Fruit fly (Drosophila melanogaster) whole organism, embryonic: Measurements from ENCODE around the gene CG6567.

Experiments
- B-H2 ChIP-seq: fragments of 200-800 bp; sonication (Bioruptor generic); optimal IDR thresholded peaks from 2 replicates; lab custom pipeline; 2018; ENCODE audit warnings: missing biosample characterization, mild to moderate bottlenecking, missing genetic modification characterization
- CG11504 ChIP-seq: fragments of 200-800 bp; sonication (Bioruptor generic); optimal IDR thresholded peaks from 3 replicates; lab custom pipeline; 2019; ENCODE audit warnings: missing biosample characterization, mild to moderate bottlenecking, missing genetic modification characterization, moderate library complexity
- CG14014 ChIP-seq: fragments of 200-800 bp; sonication (Bioruptor generic); IDR thresholded peaks from 2 replicates; pipeline ENCODE4 v1.3.6; 2022; ENCODE audit warnings: missing biosample characterization, missing genetic modification characterization
- CG1529 ChIP-seq: fragments of 200-800 bp; sonication (Bioruptor generic); optimal IDR thresholded peaks from 3 replicates; lab custom pipeline; 2018; ENCODE audit warnings: missing biosample characterization, missing genetic modification characterization
- CG15601 ChIP-seq: fragments of 200-800 bp; sonication (Bioruptor generic); optimal IDR thresholded peaks from 3 replicates; lab custom pipeline; 2019; ENCODE audit warnings: missing biosample characterization, mild to moderate bottlenecking, missing genetic modification characterization, moderate library complexity
- CG16815 ChIP-seq: fragments of 200-800 bp; sonication (Bioruptor generic); optimal IDR thresholded peaks from 3 replicates; lab custom pipeline; 2017; ENCODE audit warnings: missing biosample characterization, mild to moderate bottlenecking, missing genetic modification characterization
- CG17829 ChIP-seq: fragments of 200-800 bp; optimal IDR thresholded peaks from 2 replicates; lab custom pipeline; 2019; ENCODE audit warnings: missing biosample characterization, mild to moderate bottlenecking, missing genetic modification characterization, moderate library complexity
- CG31365 ChIP-seq: fragments of 200-800 bp; sonication (Bioruptor generic); optimal IDR thresholded peaks from 2 replicates; lab custom pipeline; 2018; ENCODE audit warnings: missing biosample characterization, mild to moderate bottlenecking, missing genetic modification characterization
- CG33213 ChIP-seq: fragments of 200-800 bp; sonication (Bioruptor generic); optimal IDR thresholded peaks from 3 replicates; lab custom pipeline; 2016; ENCODE audit warnings: missing biosample characterization, missing genetic modification characterization
- CG4617 ChIP-seq: fragments of 200-800 bp; sonication (Bioruptor generic); optimal IDR thresholded peaks from 3 replicates; lab custom pipeline; 2016; ENCODE audit warnings: missing biosample characterization, missing genetic modification characterization, borderline replicate concordance
- CG6175 ChIP-seq: fragments of 200-800 bp; sonication (Bioruptor generic); IDR thresholded peaks from 3 replicates; pipeline ENCODE4 v1.3.6; 2022; ENCODE audit warnings: missing biosample characterization, missing genetic modification characterization
- CG6654 ChIP-seq: fragments of 200-800 bp; sonication (Bioruptor generic); optimal IDR thresholded peaks from 2 replicates; lab custom pipeline; 2017; ENCODE audit warnings: missing biosample characterization, mild to moderate bottlenecking, missing genetic modification characterization
- CG8924 ChIP-seq: fragments of 200-800 bp; optimal IDR thresholded peaks from 3 replicates; lab custom pipeline; 2019; ENCODE audit warnings: missing biosample characterization, mild to moderate bottlenecking, missing genetic modification characterization, moderate library complexity
- CG9876 ChIP-seq: fragments of 200-800 bp; sonication (Bioruptor generic); optimal IDR thresholded peaks from 2 replicates; lab custom pipeline; 2016; ENCODE audit warnings: missing biosample characterization, missing genetic modification characterization
- D19A ChIP-seq: fragments of 200-800 bp; optimal IDR thresholded peaks from 3 replicates; lab custom pipeline; 2019; ENCODE audit warnings: missing biosample characterization, mild to moderate bottlenecking, missing genetic modification characterization, moderate library complexity
- D19B ChIP-seq: fragments of 200-800 bp; sonication (Bioruptor generic); optimal IDR thresholded peaks from 2 replicates; lab custom pipeline; 2017; ENCODE audit warnings: missing biosample characterization, mild to moderate bottlenecking, missing genetic modification characterization
- Doc3 ChIP-seq: fragments of 200-800 bp; sonication (Bioruptor generic); IDR thresholded peaks from 3 replicates; pipeline ENCODE4 v1.3.6; 2022; ENCODE audit warnings: missing biosample characterization, missing genetic modification characterization; ENCODE audit not compliant: partially characterized antibody
- Drgx ChIP-seq: fragments of 200-800 bp; sonication (Bioruptor generic); IDR thresholded peaks from 2 replicates; pipeline ENCODE4 v1.3.6; 2022; ENCODE audit warnings: missing biosample characterization, missing genetic modification characterization
- E2f1 ChIP-seq: fragments of 200-800 bp; sonication (Bioruptor generic); IDR thresholded peaks from 2 replicates; pipeline ENCODE4 v1.3.6; 2022; ENCODE audit warnings: missing biosample characterization, missing genetic modification characterization
- Elba2 ChIP-seq: fragments of 200-800 bp; sonication (Bioruptor generic); optimal IDR thresholded peaks from 3 replicates; lab custom pipeline; 2016; ENCODE audit warnings: missing biosample characterization, missing genetic modification characterization
- Hr51 ChIP-seq, 2 experiments: fragments of 200-800 bp; sonication (Bioruptor generic); optimal IDR thresholded peaks; 2 replicates in 1 of 2; 3 replicates in 1 of 2; lab custom pipeline; 2016 to 2018; ENCODE audit warnings: missing biosample characterization in 2 of 2, missing genetic modification characterization in 2 of 2, mild to moderate bottlenecking in 1 of 2, moderate library complexity in 1 of 2
- Hr78 ChIP-seq, 2 experiments: fragments of 200-800 bp in 1 of 2; fragments of >200 bp in 1 of 2; sonication (Bioruptor generic) in 1 of 2; optimal IDR thresholded peaks; 2 replicates each; lab custom pipeline; 2017 to 2019; ENCODE audit warnings: missing biosample characterization in 2 of 2, missing genetic modification characterization in 2 of 2, mild to moderate bottlenecking in 1 of 2, moderate library complexity in 1 of 2
- Hsf ChIP-seq: fragments of 200-800 bp; sonication (Bioruptor generic); optimal IDR thresholded peaks from 3 replicates; lab custom pipeline; 2016; ENCODE audit warnings: missing biosample characterization, missing genetic modification characterization
- MBD-R2 ChIP-seq: fragments of 200-800 bp; sonication (Bioruptor generic); IDR thresholded peaks from 2 replicates; pipeline ENCODE4 v1.3.6; 2022; ENCODE audit warnings: missing biosample characterization, missing genetic modification characterization
- Oli ChIP-seq: fragments of 200-800 bp; sonication (Bioruptor generic); optimal IDR thresholded peaks from 2 replicates; lab custom pipeline; 2018; ENCODE audit warnings: missing biosample characterization, mild to moderate bottlenecking, missing genetic modification characterization, moderate library complexity
- Scr ChIP-seq: fragments of 200-800 bp; sonication (Bioruptor generic); IDR thresholded peaks from 2 replicates; pipeline ENCODE4 v1.3.6; 2022; ENCODE audit warnings: missing biosample characterization, missing genetic modification characterization; ENCODE audit not compliant: partially characterized antibody
- Ssrp ChIP-seq: fragments of 200-800 bp; sonication (Bioruptor generic); optimal IDR thresholded peaks from 2 replicates; lab custom pipeline; 2018; ENCODE audit warnings: missing biosample characterization, mild to moderate bottlenecking, missing genetic modification characterization, moderate library complexity
- ac ChIP-seq: fragments of 200-800 bp; sonication (Bioruptor generic); optimal IDR thresholded peaks from 3 replicates; lab custom pipeline; 2017; ENCODE audit warnings: missing biosample characterization, mild to moderate bottlenecking, missing genetic modification characterization
- az2 ChIP-seq: fragments of 200-800 bp; sonication (Bioruptor generic); optimal IDR thresholded peaks from 3 replicates; lab custom pipeline; 2016; ENCODE audit warnings: missing biosample characterization, missing genetic modification characterization
- cad ChIP-seq: fragments of >200 bp; optimal IDR thresholded peaks from 2 replicates; lab custom pipeline; 2017; ENCODE audit warnings: missing biosample characterization, missing genetic modification characterization
- chm ChIP-seq: fragments of 200-800 bp; sonication (Bioruptor generic); IDR thresholded peaks from 2 replicates; pipeline ENCODE4 v1.3.6; 2022; ENCODE audit warnings: missing biosample characterization, missing genetic modification characterization
- cwo ChIP-seq: fragments of 200-800 bp; sonication (Bioruptor generic); optimal IDR thresholded peaks from 3 replicates; lab custom pipeline; 2017; ENCODE audit warnings: missing biosample characterization, missing genetic modification characterization, mild to moderate bottlenecking, moderate library complexity, missing genetic modification reagents
- dmrt11E ChIP-seq: fragments of 200-800 bp; sonication (Bioruptor generic); optimal IDR thresholded peaks from 3 replicates; lab custom pipeline; 2018; ENCODE audit warnings: missing biosample characterization, mild to moderate bottlenecking, missing genetic modification characterization, moderate library complexity
- exex ChIP-seq: fragments of 200-800 bp; sonication (Bioruptor generic); optimal IDR thresholded peaks from 4 replicates; lab custom pipeline; 2018; ENCODE audit warnings: missing biosample characterization, mild to moderate bottlenecking, missing genetic modification characterization, moderate library complexity
- fu2 ChIP-seq: fragments of 200-800 bp; sonication (Bioruptor generic); optimal IDR thresholded peaks from 2 replicates; lab custom pipeline; 2016; ENCODE audit warnings: missing biosample characterization, missing genetic modification characterization
- gro ChIP-seq: fragments of 200-800 bp; sonication (Bioruptor generic); optimal IDR thresholded peaks from 2 replicates; lab custom pipeline; 2016; ENCODE audit warnings: missing biosample characterization, missing genetic modification characterization
- h ChIP-seq: fragments of >200 bp; optimal IDR thresholded peaks from 2 replicates; lab custom pipeline; 2017
- hth ChIP-seq: fragments of >200 bp; optimal IDR thresholded peaks from 2 replicates; lab custom pipeline; 2017; ENCODE audit warnings: inconsistent platforms
- jing ChIP-seq: fragments of 200-800 bp; sonication (Bioruptor generic); optimal IDR thresholded peaks from 2 replicates; lab custom pipeline; 2018; ENCODE audit warnings: missing biosample characterization, mild to moderate bottlenecking, missing genetic modification characterization
- kah ChIP-seq: fragments of 200-800 bp; sonication (Bioruptor generic); optimal IDR thresholded peaks from 2 replicates; lab custom pipeline; 2018; ENCODE audit warnings: missing biosample characterization, mild to moderate bottlenecking, missing genetic modification characterization
- p53 ChIP-seq: fragments of 200-800 bp; sonication (Bioruptor generic); optimal IDR thresholded peaks from 2 replicates; lab custom pipeline; 2016; ENCODE audit warnings: missing biosample characterization, missing genetic modification characterization
- pho ChIP-seq: fragments of 200-800 bp; sonication (Bioruptor generic); optimal IDR thresholded peaks from 2 replicates; lab custom pipeline; 2016; ENCODE audit warnings: missing biosample characterization, missing genetic modification characterization
- prd ChIP-seq, 3 experiments: fragments of >200 bp in 2 of 3; fragments of 200-800 bp in 1 of 3; sonication (Bioruptor generic) in 1 of 3; optimal IDR thresholded peaks in 2 of 3; IDR thresholded peaks in 1 of 3; 2 replicates in 2 of 3; 3 replicates in 1 of 3; pipeline versions ENCODE4 v1.3.6 to Lab custom; 2017 to 2022; ENCODE audit warnings: missing biosample characterization in 1 of 3, missing genetic modification characterization in 1 of 3
- pzg ChIP-seq: fragments of 200-800 bp; sonication (Bioruptor generic); optimal IDR thresholded peaks from 3 replicates; lab custom pipeline; 2018; ENCODE audit warnings: missing biosample characterization, mild to moderate bottlenecking, missing genetic modification characterization, moderate library complexity
- salm ChIP-seq: fragments of 200-800 bp; sonication (Bioruptor generic); optimal IDR thresholded peaks from 2 replicates; lab custom pipeline; 2018; ENCODE audit warnings: missing biosample characterization, mild to moderate bottlenecking, missing genetic modification characterization
- tap ChIP-seq: fragments of 200-800 bp; optimal IDR thresholded peaks from 3 replicates; lab custom pipeline; 2019; ENCODE audit warnings: missing biosample characterization, mild to moderate bottlenecking, missing genetic modification characterization, moderate library complexity
- tx ChIP-seq: fragments of 200-800 bp; sonication (Bioruptor generic); optimal IDR thresholded peaks from 2 replicates; lab custom pipeline; 2016; ENCODE audit warnings: missing biosample characterization, missing genetic modification characterization
- vvl ChIP-seq: fragments of 200-800 bp; sonication (Bioruptor generic); IDR thresholded peaks from 2 replicates; pipeline ENCODE4 v1.3.6; 2022; ENCODE audit warnings: missing biosample characterization, missing genetic modification characterization
- zfh1 ChIP-seq: fragments of 200-800 bp; sonication (Bioruptor generic); IDR thresholded peaks from 3 replicates; pipeline ENCODE4 v1.3.6; 2022; ENCODE audit warnings: missing biosample characterization, missing genetic modification characterization

Gene CG6567

DNA sequence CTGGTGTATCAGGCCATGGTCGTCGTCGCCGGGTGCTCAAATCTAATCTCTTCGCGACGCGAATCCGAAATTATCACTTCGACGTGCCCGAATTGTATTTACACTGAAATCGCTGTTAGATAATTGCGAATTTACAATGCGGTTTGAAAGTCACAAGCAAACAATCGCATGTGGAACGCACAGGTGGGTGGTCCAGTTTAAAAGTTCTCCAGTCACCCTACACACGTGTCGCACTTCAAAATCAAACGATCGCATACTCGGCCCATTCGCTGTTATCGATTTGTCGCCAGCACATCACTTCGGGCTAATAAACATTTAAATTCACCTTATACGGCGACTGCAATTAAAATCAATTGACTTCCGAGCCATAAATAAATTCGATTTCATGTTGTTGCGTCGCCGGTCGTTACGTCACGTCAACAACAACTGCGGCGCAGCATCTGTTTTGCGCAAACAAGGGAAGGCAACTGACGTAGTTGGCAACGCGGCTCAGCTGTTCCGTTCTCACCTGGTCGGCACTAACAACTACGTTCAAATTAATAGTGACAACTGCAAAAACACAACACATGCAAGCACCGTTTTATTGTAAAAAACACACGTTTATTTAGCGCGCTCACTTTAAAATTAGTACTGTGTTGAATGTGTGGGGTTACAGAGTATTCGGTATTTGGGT lies 8.7 kb upstream of the CG6567 start, which contains the start of gene CG6574 (continued):
- 0 out of 2 replicates have a peak, but pooled peaks have one; percentile 5 for TF ChIP-seq E2f1 (GFP tag; lab: Robert Waterston, UW)
- peak; percentile 45 for TF ChIP-seq kah (GFP tag; lab: Kevin White, UChicago)
- TF ChIP-seq CG4617 (GFP tag; lab: Kevin White, UChicago): no peak
- TF ChIP-seq CG33213 (GFP tag; lab: Kevin White, UChicago): no peak
- no peak for TF ChIP-seq Hr78 (GFP tag; optimal IDR thresholded peaks at IDR 0.05; lab: Kevin White, UChicago)
- TF ChIP-seq MBD-R2 (GFP tag; lab: Robert Waterston, UW): peak; percentile 57; the same call in 1 of the 2 replicates
- peak; percentile 5 for TF ChIP-seq CG8924 (tag; lab: Kevin White, UChicago)
- peak; percentile 17 for TF ChIP-seq cwo (GFP tag; lab: Kevin White, UChicago)
- TF ChIP-seq B-H2: no peak
- TF ChIP-seq CG9876 (GFP tag; lab: Kevin White, UChicago): no peak
- no peak for TF ChIP-seq h (lab: Kevin White, UChicago)
- TF ChIP-seq p53 (GFP tag; lab: Kevin White, UChicago): no peak
- TF ChIP-seq Elba2: no peak
- no peak for TF ChIP-seq cad
- TF ChIP-seq CG31365 (tag; lab: Kevin White, UChicago): peak; percentile 34
- peak; percentile 67 for TF ChIP-seq exex (tag; lab: Kevin White, UChicago)
- TF ChIP-seq chm: no peak
- TF ChIP-seq D19A (tag; lab: Kevin White, UChicago): no peak
- no peak for TF ChIP-seq prd (optimal IDR thresholded peaks at IDR 0.05; lab: Kevin White, UChicago)
- TF ChIP-seq prd (GFP tag; IDR thresholded peaks at IDR 0.05; lab: Robert Waterston, UW): no peak
- TF ChIP-seq CG1529: no peak
- peak; percentile 38 for TF ChIP-seq pzg (GFP tag; lab: Kevin White, UChicago)
- 0 out of 3 replicates have a peak, but pooled peaks have one; percentile 18 for TF ChIP-seq zfh1 (GFP tag; lab: Robert Waterston, UW)
- TF ChIP-seq tap (tag; lab: Kevin White, UChicago): no peak
- TF ChIP-seq Oli (tag; lab: Kevin White, UChicago): no peak
- TF ChIP-seq Hr51 (GFP tag; optimal IDR thresholded peaks at IDR 0.05; lab: Kevin White, UChicago): no peak
- TF ChIP-seq ac (GFP tag; lab: Kevin White, UChicago): no peak
- no peak for TF ChIP-seq CG15601 (tag; lab: Kevin White, UChicago)
- no peak for TF ChIP-seq Scr (GFP tag; lab: Robert Waterston, UW)
- TF ChIP-seq CG11504 (tag; lab: Kevin White, UChicago): no peak
- TF ChIP-seq CG17829 (tag; lab: Kevin White, UChicago): peak; percentile 3
- no peak for TF ChIP-seq pho (GFP tag; lab: Kevin White, UChicago)
- no peak for TF ChIP-seq az2 (GFP tag; lab: Kevin White, UChicago)
- no peak for TF ChIP-seq tx (GFP tag; lab: Kevin White, UChicago)
- TF ChIP-seq Hsf (GFP tag; lab: Kevin White, UChicago): no peak
- no peak for TF ChIP-seq fu2
- TF ChIP-seq CG14014 (GFP tag; lab: Robert Waterston, UW): no peak
- peak; percentile 59; the same call in 1 of the 2 replicates for TF ChIP-seq vvl
- TF ChIP-seq Doc3 (GFP tag; lab: Robert Waterston, UW): 0 out of 3 replicates have a peak, but pooled peaks have one; percentile 6
- no peak for TF ChIP-seq hth
- TF ChIP-seq Drgx (GFP tag; lab: Robert Waterston, UW): peak; percentile 44; the same call in 1 of the 2 replicates
- TF ChIP-seq salm (tag; lab: Kevin White, UChicago): no peak
- TF ChIP-seq jing (GFP tag; lab: Kevin White, UChicago): no peak
- TF ChIP-seq D19B (GFP tag; lab: Kevin White, UChicago): no peak
- no peak for TF ChIP-seq Ssrp (tag; lab: Kevin White, UChicago)
- peak; percentile 6 for TF ChIP-seq gro (GFP tag; lab: Kevin White, UChicago)
- TF ChIP-seq CG6654: peak; percentile 70
- TF ChIP-seq dmrt11E: no peak
- TF ChIP-seq CG16815 (GFP tag; lab: Kevin White, UChicago): no peak
- TF ChIP-seq CG6175 (GFP tag; lab: Robert Waterston, UW): no peak; the same call in 2 of the 3 replicates
